Worm (Caenorhabditis elegans) whole organism, young adult: ENCODE results near the gene ltd-1.

Experiments used
- B0019.2 ChIP-seq: fragments of 200-800 bp; sonication (Bioruptor generic); conservative IDR thresholded peaks from 2 replicates; pipeline ENCODE4 v1.3.6; 2022; ENCODE audit warnings: missing genetic modification reagents, missing genetic modification characterization, missing compliant biosample characterization
- B0336.3 ChIP-seq: fragments of 200-800 bp; sonication (Bioruptor generic); IDR thresholded peaks from 2 replicates; pipeline ENCODE4 v1.3.6; 2022; ENCODE audit warnings: missing genetic modification characterization, missing compliant biosample characterization
- D2030.7 ChIP-seq: fragments of 200-800 bp; sonication (Bioruptor generic); IDR thresholded peaks from 2 replicates; pipeline ENCODE4 v1.3.6; 2022; ENCODE audit warnings: missing genetic modification reagents, missing genetic modification characterization, missing compliant biosample characterization
- F37B4.10 ChIP-seq: fragments of 200-800 bp; sonication (Bioruptor generic); IDR thresholded peaks from 2 replicates; pipeline ENCODE4 v1.3.6; 2022; ENCODE audit warnings: missing genetic modification characterization, missing compliant biosample characterization
- F52B5.7 ChIP-seq: sonication (generic microtip); optimal IDR thresholded peaks from 2 replicates; lab custom pipeline; 2016; ENCODE audit warnings: mild to moderate bottlenecking, missing genetic modification characterization, missing compliant biosample characterization
- K12H6.12 ChIP-seq: fragments of 200-800 bp; sonication (Bioruptor generic); optimal IDR thresholded peaks from 2 replicates; lab custom pipeline; 2018; ENCODE audit warnings: mild to moderate bottlenecking, missing genetic modification characterization, missing compliant biosample characterization
- ama-1 ChIP-seq, 3 experiments: fragments of 150-350 bp in 1 of 3; sonication (generic microtip) in 2 of 3; optimal IDR thresholded peaks; 2 replicates each; lab custom pipeline; 2014 to 2018; ENCODE audit warnings: missing biosample characterization in 2 of 3, missing genetic modification characterization in 2 of 3, missing genetic modification reagents in 2 of 3
- aptf-3 ChIP-seq: fragments of 200-800 bp; sonication (Bioruptor generic); IDR thresholded peaks from 2 replicates; pipeline ENCODE4 v1.3.6; 2022; ENCODE audit warnings: missing genetic modification characterization, missing compliant biosample characterization
- athp-1 ChIP-seq: sonication (generic microtip); optimal IDR thresholded peaks from 2 replicates; lab custom pipeline; 2017; ENCODE audit warnings: mild to moderate bottlenecking, missing genetic modification characterization, missing compliant biosample characterization
- attf-5 ChIP-seq: fragments of 200-800 bp; sonication (Bioruptor generic); optimal IDR thresholded peaks from 2 replicates; lab custom pipeline; 2018; ENCODE audit warnings: mild to moderate bottlenecking, missing genetic modification characterization, missing compliant biosample characterization
- ccch-3 ChIP-seq: fragments of 200-800 bp; sonication (Bioruptor generic); optimal IDR thresholded peaks from 2 replicates; lab custom pipeline; 2018; ENCODE audit warnings: mild to moderate bottlenecking, missing genetic modification characterization, missing compliant biosample characterization
- cebp-1 ChIP-seq, 2 experiments: fragments of 200-800 bp in 1 of 2; sonication (Bioruptor generic) in 1 of 2; sonication (generic microtip) in 1 of 2; IDR thresholded peaks in 1 of 2; optimal IDR thresholded peaks in 1 of 2; 2 replicates each; pipeline versions ENCODE4 v1.3.6 to Lab custom; 2017 to 2022; ENCODE audit warnings: missing compliant biosample characterization in 2 of 2, missing genetic modification characterization in 2 of 2, mild to moderate bottlenecking in 1 of 2, missing genetic modification reagents in 1 of 2, moderate library complexity in 1 of 2
- cebp-2 ChIP-seq: fragments of 200-800 bp; sonication (Bioruptor generic); IDR thresholded peaks from 2 replicates; pipeline ENCODE4 v1.3.6; 2022; ENCODE audit warnings: missing genetic modification characterization, missing compliant biosample characterization
- ceh-100 ChIP-seq: fragments of 200-800 bp; sonication (Bioruptor generic); IDR thresholded peaks from 2 replicates; pipeline ENCODE4 v1.3.6; 2022; ENCODE audit warnings: missing genetic modification reagents, missing genetic modification characterization, missing compliant biosample characterization
- ceh-58 ChIP-seq: fragments of 200-800 bp; sonication (Bioruptor generic); IDR thresholded peaks from 2 replicates; pipeline ENCODE4 v1.3.6; 2022; ENCODE audit warnings: missing genetic modification characterization, missing compliant biosample characterization
- ceh-91 ChIP-seq: fragments of 200-800 bp; sonication (Bioruptor generic); IDR thresholded peaks from 2 replicates; pipeline ENCODE4 v1.3.6; 2022; ENCODE audit warnings: missing genetic modification reagents, missing genetic modification characterization, missing compliant biosample characterization
- efl-1 ChIP-seq: fragments of 150-350 bp; optimal IDR thresholded peaks from 2 replicates; lab custom pipeline; 2014; ENCODE audit warnings: missing biosample characterization, missing genetic modification reagents, missing genetic modification characterization
- ets-4 ChIP-seq: fragments of 200-800 bp; sonication (Bioruptor generic); optimal IDR thresholded peaks from 2 replicates; lab custom pipeline; 2018; ENCODE audit warnings: mild to moderate bottlenecking, missing genetic modification characterization, missing compliant biosample characterization
- hlh-12 ChIP-seq: sonication (generic microtip); optimal IDR thresholded peaks from 2 replicates; lab custom pipeline; 2016; ENCODE audit warnings: missing genetic modification characterization, missing compliant biosample characterization
- hmg-1.2 ChIP-seq: fragments of 200-800 bp; sonication (Bioruptor generic); IDR thresholded peaks from 2 replicates; pipeline ENCODE4 v1.3.6; 2022; ENCODE audit warnings: missing genetic modification reagents, missing genetic modification characterization, missing compliant biosample characterization
- lag-1 ChIP-seq: fragments of 200-800 bp; sonication (Bioruptor generic); IDR thresholded peaks from 2 replicates; pipeline ENCODE4 v1.3.6; 2022; ENCODE audit warnings: missing genetic modification reagents, missing genetic modification characterization, missing compliant biosample characterization
- madf-6 ChIP-seq: fragments of 200-800 bp; sonication (Bioruptor generic); IDR thresholded peaks from 2 replicates; pipeline ENCODE4 v1.3.6; 2022; ENCODE audit warnings: missing genetic modification reagents, missing genetic modification characterization, missing compliant biosample characterization
- mxl-1 ChIP-seq: sonication (generic microtip); optimal IDR thresholded peaks from 2 replicates; lab custom pipeline; 2016; ENCODE audit warnings: missing genetic modification characterization, missing compliant biosample characterization
- nfya-1 ChIP-seq: sonication (generic microtip); optimal IDR thresholded peaks from 2 replicates; lab custom pipeline; 2017; ENCODE audit warnings: antibody characterized with exemption, missing compliant biosample characterization, missing genetic modification characterization, borderline replicate concordance; ENCODE audit not compliant: insufficient read depth
- nfyb-1 ChIP-seq: fragments of 200-800 bp; sonication (Bioruptor generic); IDR thresholded peaks from 2 replicates; pipeline ENCODE4 v1.3.6; 2022; ENCODE audit warnings: missing genetic modification reagents, missing genetic modification characterization, missing compliant biosample characterization
- nhr-27 ChIP-seq: fragments of 200-800 bp; sonication (Bioruptor generic); optimal IDR thresholded peaks from 2 replicates; lab custom pipeline; 2018; ENCODE audit warnings: mild to moderate bottlenecking, missing genetic modification characterization, moderate library complexity, missing compliant biosample characterization
- nhr-80 ChIP-seq: sonication (generic microtip); optimal IDR thresholded peaks from 2 replicates; lab custom pipeline; 2016; ENCODE audit warnings: missing genetic modification characterization, missing compliant biosample characterization
- nhr-90 ChIP-seq: sonication (generic microtip); optimal IDR thresholded peaks from 2 replicates; lab custom pipeline; 2016; ENCODE audit warnings: missing genotype, mild to moderate bottlenecking, missing genetic modification characterization, missing compliant biosample characterization
- rcor-1 ChIP-seq: fragments of 200-800 bp; sonication (Bioruptor generic); IDR thresholded peaks from 2 replicates; pipeline ENCODE4 v1.3.6; 2022; ENCODE audit warnings: missing genetic modification reagents, missing genetic modification characterization, missing compliant biosample characterization
- repo-1 ChIP-seq: sonication (generic microtip); optimal IDR thresholded peaks from 2 replicates; lab custom pipeline; 2017; ENCODE audit warnings: mild to moderate bottlenecking, missing genetic modification characterization, missing compliant biosample characterization
- snpc-4 ChIP-seq, 5 experiments: fragments of 150-350 bp in 1 of 5; sonication (generic microtip) in 4 of 5; optimal IDR thresholded peaks; 2 replicates each; lab custom pipeline; 2014 to 2018; ENCODE audit warnings: missing genetic modification characterization in 5 of 5, missing biosample characterization in 3 of 5, antibody characterized with exemption in 2 of 5, mild to moderate bottlenecking in 2 of 5, missing compliant biosample characterization in 2 of 5, missing genotype in 2 of 5, moderate library complexity in 2 of 5, missing genetic modification reagents in 1 of 5
- sptf-2 ChIP-seq: fragments of 200-800 bp; sonication (Bioruptor generic); optimal IDR thresholded peaks from 2 replicates; lab custom pipeline; 2018; ENCODE audit warnings: mild to moderate bottlenecking, missing genetic modification characterization, missing compliant biosample characterization
- zim-3 ChIP-seq: sonication (generic microtip); optimal IDR thresholded peaks from 2 replicates; lab custom pipeline; 2017; ENCODE audit warnings: mild to moderate bottlenecking, missing genetic modification characterization, moderate library complexity, missing compliant biosample characterization
- ztf-25 ChIP-seq: fragments of 200-800 bp; sonication (Bioruptor generic); IDR thresholded peaks from 2 replicates; pipeline ENCODE4 v1.3.6; 2022; ENCODE audit warnings: missing genetic modification reagents, missing genetic modification characterization, missing compliant biosample characterization
- ztf-28 ChIP-seq: fragments of 200-800 bp; sonication (Bioruptor generic); IDR thresholded peaks from 2 replicates; pipeline ENCODE4 v1.3.6; 2022; ENCODE audit warnings: missing genetic modification reagents, missing genetic modification characterization, missing compliant biosample characterization

Gene ltd-1

ce11 chrII:8141135-8141534 lies 48.6 kb upstream of the ltd-1 start (continued):
- 0 out of 2 replicates have a peak, but pooled peaks have one; percentile 28 for TF ChIP-seq D2030.7 (GFP tag; lab: Robert Waterston, UW)
- TF ChIP-seq ets-4, result no peak
- TF ChIP-seq ceh-58 (GFP tag; lab: Robert Waterston, UW), result no peak
- TF ChIP-seq ztf-28 (GFP tag; lab: Robert Waterston, UW), result no peak
- no peak for TF ChIP-seq cebp-2 (GFP tag; lab: Robert Waterston, UW)
- TF ChIP-seq B0336.3 (GFP tag; lab: Robert Waterston, UW), result peak; percentile 66; the same call in 1 of the 2 replicates
- TF ChIP-seq lag-1, result no peak
- TF ChIP-seq athp-1 (tag; lab: Kevin White, UChicago), result peak; percentile 22
- no peak for TF ChIP-seq efl-1 (GFP tag; lab: Kevin White, UChicago)
- TF ChIP-seq sptf-2 (GFP tag; lab: Kevin White, UChicago), result no peak
- no peak for TF ChIP-seq ztf-25 (GFP tag; lab: Robert Waterston, UW)
- TF ChIP-seq nhr-90 (tag; lab: Kevin White, UChicago), result no peak
- no peak for TF ChIP-seq snpc-4 (GFP tag; optimal IDR thresholded peaks at IDR 0.05; lab: Kevin White, UChicago)
- peak in 1 of 4 experiments; percentile 3 for TF ChIP-seq snpc-4 (tag; optimal IDR thresholded peaks at IDR 0.05; lab: Kevin White, UChicago)
- no peak for TF ChIP-seq mxl-1 (tag; lab: Kevin White, UChicago)
- TF ChIP-seq aptf-3 (GFP tag; lab: Robert Waterston, UW), result no peak
- no peak for TF ChIP-seq ccch-3 (GFP tag; lab: Kevin White, UChicago)
- TF ChIP-seq zim-3 (tag; lab: Kevin White, UChicago), result no peak
- no peak for TF ChIP-seq hlh-12 (tag; lab: Kevin White, UChicago)
- TF ChIP-seq nfyb-1 (GFP tag; lab: Robert Waterston, UW), result peak; percentile 57; the same call in 1 of the 2 replicates
- TF ChIP-seq nfya-1 (tag; lab: Kevin White, UChicago), result no peak
- TF ChIP-seq ama-1 (optimal IDR thresholded peaks at IDR 0.05; lab: Kevin White, UChicago), result no peak
- peak in 1 of 2 experiments; percentile 31 for TF ChIP-seq ama-1 (GFP tag; optimal IDR thresholded peaks at IDR 0.05; lab: Kevin White, UChicago)
- TF ChIP-seq ceh-100, result 0 out of 2 replicates have a peak, but pooled peaks have one; percentile 14
- TF ChIP-seq madf-6 (GFP tag; lab: Robert Waterston, UW), result peak; percentile 36; the same call in 1 of the 2 replicates
- TF ChIP-seq nhr-27 (tag; lab: Kevin White, UChicago), result peak; percentile 11
- TF ChIP-seq repo-1, result peak; percentile 15
- 0 out of 2 replicates have a peak, but pooled peaks have one; percentile 7 for TF ChIP-seq B0019.2 (GFP tag; lab: Robert Waterston, UW)

- TF ChIP-seq F52B5.7 (tag; lab: Kevin White, UChicago) (no peak), ceh-100 (0 out of 2 replicates have a peak, but pooled peaks have one; percentile 9), nhr-80 (tag; lab: Kevin White, UChicago) (peak; percentile 2), attf-5 (GFP tag; lab: Kevin White, UChicago) (peak; percentile 36), K12H6.12 (tag; lab: Kevin White, UChicago) (no peak), cebp-1 (GFP tag; IDR thresholded peaks at IDR 0.05; lab: Robert Waterston, UW) (no peak), cebp-1 (tag; optimal IDR thresholded peaks at IDR 0.05; lab: Kevin White, UChicago) (peak; percentile 4), ceh-91 (GFP tag; lab: Robert Waterston, UW) (no peak), rcor-1 (GFP tag; lab: Robert Waterston, UW) (0 out of 2 replicates have a peak, but pooled peaks have one; percentile 17), hmg-1.2 (GFP tag; lab: Robert Waterston, UW) (0 out of 2 replicates have a peak, but pooled peaks have one; percentile 14), F37B4.10 (GFP tag; lab: Robert Waterston, UW) (no peak)
Observed at ce11 chrII:8138015-8138546, 45.5 kb upstream of the ltd-1 start, which contains the start of gene cdc-48.2. Gene cdc-48.2 (plus strand): TSS chrII:8138496.
